Worm (Caenorhabditis elegans) whole organism, L4 larva: ENCODE data around the gene F47E1.1.

Experiments
- ama-1 ChIP-seq: fragments of 150-350 bp; optimal IDR thresholded peaks from 2 replicates; lab custom pipeline; 2014; ENCODE audit warnings: inconsistent platforms, mixed read lengths
- duxl-1 ChIP-seq: sonication (generic microtip); optimal IDR thresholded peaks from 2 replicates; lab custom pipeline; 2016; ENCODE audit warnings: mild to moderate bottlenecking, missing genetic modification characterization, moderate library complexity, missing compliant biosample characterization; ENCODE audit not compliant: poor library complexity
- jun-1 ChIP-seq: fragments of 150-350 bp; optimal IDR thresholded peaks from 2 replicates; lab custom pipeline; 2014; ENCODE audit warnings: missing biosample characterization, missing genetic modification reagents, missing genetic modification characterization
- lin-29 ChIP-seq: fragments of 200-800 bp; sonication (Bioruptor generic); IDR thresholded peaks from 2 replicates; pipeline ENCODE4 v1.3.6; 2022; ENCODE audit warnings: missing genetic modification reagents, missing genetic modification characterization, missing compliant biosample characterization
- lsy-2 ChIP-seq, 2 experiments: fragments of 150-350 bp in 1 of 2; sonication (generic microtip) in 1 of 2; optimal IDR thresholded peaks; 2 replicates each; lab custom pipeline; 2014 to 2017; ENCODE audit warnings: missing biosample characterization in 2 of 2, missing genetic modification characterization in 2 of 2
- mdl-1 ChIP-seq, 2 experiments: fragments of 150-350 bp in 1 of 2; sonication (generic microtip) in 1 of 2; optimal IDR thresholded peaks; 2 replicates each; lab custom pipeline; 2014 to 2017; ENCODE audit warnings: missing biosample characterization in 2 of 2, missing genetic modification characterization in 2 of 2
- nhr-237 ChIP-seq: sonication (generic microtip); optimal IDR thresholded peaks from 2 replicates; lab custom pipeline; 2017; ENCODE audit warnings: missing biosample characterization, missing genetic modification characterization
- nhr-28 ChIP-seq: fragments of 150-350 bp; optimal IDR thresholded peaks from 2 replicates; lab custom pipeline; 2014; ENCODE audit warnings: missing biosample characterization, missing genetic modification characterization
- nhr-76 ChIP-seq: fragments of 150-350 bp; optimal IDR thresholded peaks from 2 replicates; lab custom pipeline; 2014; ENCODE audit warnings: missing biosample characterization, missing genetic modification characterization
- php-3 ChIP-seq: fragments of 200-800 bp; sonication (Bioruptor generic); IDR thresholded peaks from 2 replicates; pipeline ENCODE4 v1.3.6; 2022; ENCODE audit warnings: missing genetic modification reagents, missing genetic modification characterization, missing compliant biosample characterization
- pqm-1 ChIP-seq: sonication (generic microtip); optimal IDR thresholded peaks from 2 replicates; lab custom pipeline; 2017; ENCODE audit warnings: missing biosample characterization, missing genetic modification characterization
- skn-1 ChIP-seq: fragments of 150-350 bp; optimal IDR thresholded peaks from 2 replicates; lab custom pipeline; 2014; ENCODE audit warnings: missing biosample characterization, missing genetic modification characterization

DNA sequence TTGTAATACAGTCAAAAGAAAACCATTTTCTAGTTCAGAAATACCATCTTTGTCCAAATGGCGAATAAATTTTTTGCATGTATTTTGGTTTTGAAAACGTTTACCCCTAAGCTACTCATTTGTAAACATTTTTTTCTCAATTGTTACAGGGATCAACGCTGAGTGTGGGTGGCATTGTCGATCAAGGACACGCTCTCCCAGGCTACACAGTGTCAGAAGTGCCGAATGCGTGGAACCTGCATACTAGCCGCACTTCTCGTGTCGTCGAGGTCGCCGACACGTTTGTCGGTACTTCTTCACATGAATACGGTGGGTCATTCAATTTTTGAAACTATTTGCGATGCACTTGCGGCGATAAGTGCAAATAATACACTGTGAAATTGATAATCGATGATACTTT is 34.6 kb downstream of the F47E1.1 start:
- TF ChIP-seq ama-1 (lab: Kevin White, UChicago) (no peak), nhr-76 (tag; lab: Kevin White, UChicago) (no peak), php-3 (GFP tag; lab: Robert Waterston, UW) (no peak), duxl-1 (no peak), lsy-2 (tag; optimal IDR thresholded peaks at IDR 0.05; lab: Kevin White, UChicago) (no peak), nhr-237 (no peak), nhr-28 (no peak), jun-1 (no peak), pqm-1 (no peak), skn-1 (no peak), lin-29 (GFP tag; lab: Robert Waterston, UW) (no peak), mdl-1 (tag; optimal IDR thresholded peaks at IDR 0.05; lab: Kevin White, UChicago) (no peak)
